Fruit fly (Drosophila melanogaster): Measurements from ENCODE around the gene CG13693.

The CG13693 gene

DNA sequence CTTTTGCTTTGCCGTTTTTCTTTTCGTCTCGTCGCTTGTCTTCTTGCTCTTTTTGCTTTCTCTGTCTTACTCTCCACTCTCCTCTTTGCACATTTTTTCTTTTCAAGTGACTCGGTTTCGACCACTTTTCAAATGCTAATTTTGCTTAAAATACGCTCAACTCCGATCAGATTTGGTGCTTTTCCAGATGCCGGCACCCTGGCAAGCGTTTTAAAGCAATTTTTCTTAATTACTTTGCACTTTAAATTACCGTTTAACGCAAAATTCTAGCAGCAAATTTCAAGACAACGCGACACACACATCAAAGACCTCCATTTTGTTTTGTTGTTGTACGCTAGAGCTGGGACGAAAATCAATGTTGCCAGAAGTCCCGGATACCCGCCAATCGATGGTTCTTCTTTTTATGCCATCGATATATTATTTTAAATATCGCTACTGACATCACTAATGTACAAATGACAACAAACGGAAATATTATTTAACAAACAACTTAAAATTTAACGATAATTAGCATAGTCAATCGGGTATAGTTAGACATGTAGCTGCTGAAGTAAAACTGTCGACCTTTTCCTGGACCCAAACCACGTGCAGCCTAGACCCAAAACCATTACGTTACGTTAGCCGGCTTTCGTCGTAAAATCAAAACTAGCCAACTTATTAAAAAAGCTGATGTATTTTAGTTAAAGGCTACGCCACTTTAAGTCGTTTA, 18.4 kb downstream of the CG13693 start, which contains the start of gene kis (continued):
- TF ChIP-seq gem (tag; optimal IDR thresholded peaks at IDR 0.05) (peak; percentile 43), HmgZ (tag; optimal IDR thresholded peaks at IDR 0.05) (peak; percentile 81), CG11456 (GFP tag; IDR thresholded peaks at IDR 0.05) (peak; percentile 35; the same call in 1 of the 3 replicates), tin (GFP tag; optimal IDR thresholded peaks at IDR 0.05) (peak; percentile 40), CrebB (tag; optimal IDR thresholded peaks at IDR 0.05) (peak; percentile 43), CG31365 (tag; optimal IDR thresholded peaks at IDR 0.05) (peak; percentile 12), HmgD (GFP tag; optimal IDR thresholded peaks at IDR 0.05) (peak; percentile 70), Xrp1 (GFP tag; IDR thresholded peaks at IDR 0.05) (no peak; the same call in 1 of the 2 replicates), CG18619 (GFP tag; optimal IDR thresholded peaks at IDR 0.05) (no peak), Doc2 (GFP tag; IDR thresholded peaks at IDR 0.05) (no peak), seq (GFP tag; IDR thresholded peaks at IDR 0.05) (no peak), CG6272 (GFP tag; IDR thresholded peaks at IDR 0.05) (peak; percentile 66), fu2 (GFP tag; optimal IDR thresholded peaks at IDR 0.05) (peak; percentile 20), CG15479 (GFP tag; optimal IDR thresholded peaks at IDR 0.05) (no peak), Blimp-1 (GFP tag; optimal IDR thresholded peaks at IDR 0.05) (peak; percentile 11), nerfin-1 (tag; optimal IDR thresholded peaks at IDR 0.05) (peak; percentile 48), lmd (GFP tag; IDR thresholded peaks at IDR 0.05) (no peak), Myb (GFP tag; optimal IDR thresholded peaks at IDR 0.05) (peak; percentile 58), E2f2 (GFP tag; IDR thresholded peaks at IDR 0.05) (peak; percentile 51), CG2116 (GFP tag; optimal IDR thresholded peaks at IDR 0.05) (peak; percentile 79), gcm (GFP tag; optimal IDR thresholded peaks at IDR 0.05) (peak; percentile 21), tgo (GFP tag; IDR thresholded peaks at IDR 0.05) (no peak), CG8290 (GFP tag; optimal IDR thresholded peaks at IDR 0.05) (peak; percentile 49), CG8290 (tag; optimal IDR thresholded peaks at IDR 0.05) (peak in 1 of 2 experiments; percentile 60), CG7839 (tag; optimal IDR thresholded peaks at IDR 0.05) (peak; percentile 35), Deaf1 (tag; optimal IDR thresholded peaks at IDR 0.05) (peak; percentile 35), p53 (GFP tag; optimal IDR thresholded peaks at IDR 0.05) (no peak), chn (GFP tag; optimal IDR thresholded peaks at IDR 0.05) (peak; percentile 40), CG1233 (GFP tag; optimal IDR thresholded peaks at IDR 0.05) (no peak), Hr78 (GFP tag; optimal IDR thresholded peaks at IDR 0.05) (peak in 1 of 2 experiments; percentile 59), ssp (GFP tag; IDR thresholded peaks at IDR 0.05) (no peak), sna (GFP tag; IDR thresholded peaks at IDR 0.05; ENCODE audit: partially characterized antibody) (peak; percentile 97), Awh (GFP tag; IDR thresholded peaks at IDR 0.05) (no peak), Fer1 (GFP tag; optimal IDR thresholded peaks at IDR 0.05) (peak; percentile 63), Trl (optimal IDR thresholded peaks at IDR 0.05) (peak; percentile 0 to 74), Trl (GFP tag; optimal IDR thresholded peaks at IDR 0.05) (peak; percentile 38), vnd (GFP tag; IDR thresholded peaks at IDR 0.05; ENCODE audit: partially characterized antibody) (peak; percentile 93), CG7963 (GFP tag; IDR thresholded peaks at IDR 0.05; ENCODE audit: partially characterized antibody) (peak; percentile 83), Poxn (GFP tag; IDR thresholded peaks at IDR 0.05) (no peak), Hmr (GFP tag; optimal IDR thresholded peaks at IDR 0.05) (peak; percentile 66), CG12071 (GFP tag; optimal IDR thresholded peaks at IDR 0.05) (peak; percentile 9), grn (GFP tag; optimal IDR thresholded peaks at IDR 0.05) (no peak), CG3281 (GFP tag; optimal IDR thresholded peaks at IDR 0.05) (peak; percentile 9), crol (GFP tag; IDR thresholded peaks at IDR 0.05) (peak; percentile 52), fd64A (GFP tag; optimal IDR thresholded peaks at IDR 0.05) (no peak), Dref (GFP tag; IDR thresholded peaks at IDR 0.05) (peak; percentile 90), Nf-YA (GFP tag; IDR thresholded peaks at IDR 0.05) (no peak), BEAF-32 (GFP tag; optimal IDR thresholded peaks at IDR 0.05) (peak; percentile 98), CG7928 (GFP tag; optimal IDR thresholded peaks at IDR 0.05) (no peak), Atf-2 (GFP tag; optimal IDR thresholded peaks at IDR 0.05) (no peak)

All from whole organism, embryonic.